Fruit fly (Drosophila melanogaster): ENCODE data around the gene rux.

rux gene

dm6 chrX:6050935-6051656, 13.5 kb upstream of the rux start:
- peak; percentile 35 for TF ChIP-seq CG17801 (GFP tag; optimal IDR thresholded peaks at IDR 0.05; ENCODE audit: partially characterized antibody)

dm6 chrX:6050282-6050934, 12.8 kb upstream of the rux start, which contains the start of gene CG5921:
TSS of gene CG5921 (plus strand) at chrX:6050828.
- TF ChIP-seq CG17801 (GFP tag; optimal IDR thresholded peaks at IDR 0.05; ENCODE audit: partially characterized antibody): no peak

DNA sequence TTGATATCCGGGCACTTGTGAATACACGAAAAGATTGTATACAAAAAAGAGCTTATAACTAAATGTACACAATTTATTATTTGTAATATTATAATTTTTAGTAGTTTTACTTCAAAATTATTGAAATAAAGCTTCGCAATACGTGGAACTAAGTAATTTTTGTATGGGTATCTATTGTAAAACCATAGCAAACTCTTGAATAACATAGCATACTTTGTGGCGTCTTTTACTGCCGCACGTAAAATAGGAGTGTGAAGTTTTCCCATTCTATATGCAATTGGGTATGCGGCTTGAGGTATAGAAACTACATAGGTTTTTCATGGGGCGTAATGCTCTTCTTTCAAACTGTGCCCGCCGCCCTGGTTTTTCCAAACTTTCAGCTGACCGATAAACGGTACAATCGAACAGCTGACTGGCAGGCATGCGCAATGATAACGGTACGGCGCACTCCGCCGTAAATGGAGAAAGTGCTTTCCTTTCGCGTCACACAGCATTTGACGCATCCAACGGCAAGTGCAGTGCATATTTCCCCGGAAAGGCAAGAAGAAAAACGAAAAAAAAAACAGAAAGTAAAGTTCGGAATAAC, 1.9 kb upstream of the rux start, which contains the start of gene CG5937:
CG5937 (plus strand) TSS at position 575 of the 586 bp plus-strand sequence.
- no peak for TF ChIP-seq CG17801 (GFP tag; optimal IDR thresholded peaks at IDR 0.05; ENCODE audit: partially characterized antibody)

dm6 chrX:6035359-6035758, 2.2 kb downstream of the rux start:
- TF ChIP-seq CG17801 (GFP tag; optimal IDR thresholded peaks at IDR 0.05; ENCODE audit: partially characterized antibody): no peak

DNA sequence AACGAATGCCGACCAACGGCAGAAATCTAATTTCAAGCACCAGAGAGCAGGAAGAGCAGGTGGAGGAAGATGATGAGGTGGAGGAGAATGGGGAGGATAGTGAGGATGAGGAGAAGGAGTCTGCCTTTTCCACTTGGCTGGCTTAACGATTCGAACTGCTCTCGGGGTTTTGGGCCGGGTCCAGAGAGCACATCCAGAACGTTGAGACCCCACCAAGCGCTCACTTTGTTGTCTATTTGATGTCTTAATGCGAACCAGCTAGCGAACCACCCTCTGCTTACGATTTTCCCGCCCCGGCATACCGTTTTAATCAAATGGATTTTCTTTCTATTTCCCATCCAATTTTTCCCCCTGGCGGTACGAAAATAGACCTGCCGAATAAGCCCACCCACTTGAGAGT, 2.9 kb downstream of the rux start:
- no peak for TF ChIP-seq CG17801 (GFP tag; optimal IDR thresholded peaks at IDR 0.05; ENCODE audit: partially characterized antibody)

DNA sequence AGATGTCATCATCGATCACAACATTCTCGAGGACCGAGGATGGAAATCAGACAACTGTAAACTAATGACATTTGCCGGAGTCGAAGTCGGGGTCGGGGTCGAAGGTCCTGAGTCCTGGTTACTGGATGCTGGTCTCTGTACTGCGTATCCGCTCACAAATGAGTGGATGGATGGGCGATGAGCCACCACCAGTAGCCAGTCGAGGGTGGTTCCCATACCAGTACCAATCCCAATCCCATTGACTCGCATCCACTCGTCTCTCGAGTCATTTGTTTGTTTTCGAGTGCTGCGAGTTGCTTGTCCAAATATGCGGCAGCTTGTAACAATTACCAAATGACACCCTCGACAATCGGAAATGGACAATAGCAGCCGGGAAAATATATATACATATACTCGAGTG, 4.8 kb downstream of the rux start:
- no peak for TF ChIP-seq CG17801 (GFP tag; optimal IDR thresholded peaks at IDR 0.05; ENCODE audit: partially characterized antibody)

DNA sequence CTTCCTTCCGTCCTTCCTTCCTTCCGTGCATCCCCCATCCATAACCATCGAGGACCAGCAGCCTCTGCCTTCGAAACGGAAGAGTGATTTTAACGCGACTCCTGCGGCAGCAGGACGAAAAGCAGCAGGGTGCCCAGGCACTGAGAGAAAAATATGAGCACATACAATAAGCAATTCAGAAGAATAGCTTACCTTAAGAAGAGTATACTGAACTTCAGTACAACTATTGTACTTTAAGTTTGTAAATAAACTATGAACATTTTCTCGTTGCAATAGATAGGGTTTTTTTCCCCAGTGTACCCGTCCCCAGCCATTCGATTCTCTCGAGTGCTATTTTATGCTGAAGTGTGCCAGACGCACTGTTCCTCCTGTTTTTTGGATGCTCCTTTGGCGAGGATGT, 5.9 kb downstream of the rux start:
- no peak for TF ChIP-seq CG17801 (GFP tag; optimal IDR thresholded peaks at IDR 0.05; ENCODE audit: partially characterized antibody)

dm6 chrX:6030593-6030992, 7.0 kb downstream of the rux start:
- no peak for TF ChIP-seq CG17801 (GFP tag; optimal IDR thresholded peaks at IDR 0.05; ENCODE audit: partially characterized antibody)

- no peak for TF ChIP-seq CG17801 (GFP tag; optimal IDR thresholded peaks at IDR 0.05; ENCODE audit: partially characterized antibody)
These were observed 7.6 kb downstream of the rux start for dm6 chrX:6030010-6030409.

DNA sequence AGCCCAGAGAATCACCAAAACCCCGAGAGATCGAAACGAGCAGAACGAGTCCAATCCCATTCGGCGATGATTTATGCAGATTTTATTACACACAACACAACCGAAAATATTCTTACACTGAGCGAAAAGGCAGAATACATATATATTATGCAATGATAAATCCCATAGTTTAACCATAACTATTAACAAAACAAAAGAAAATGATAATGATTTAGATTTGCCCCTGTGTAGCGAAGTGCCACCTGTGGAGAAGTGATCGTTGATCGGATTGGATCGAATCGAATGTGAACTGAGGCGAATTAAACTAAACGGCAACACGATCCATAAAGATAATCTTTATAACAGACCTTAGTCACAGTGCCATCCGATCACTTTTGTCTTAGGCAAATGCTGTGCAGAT, 8.6 kb downstream of the rux start:
- TF ChIP-seq CG17801 (GFP tag; optimal IDR thresholded peaks at IDR 0.05; ENCODE audit: partially characterized antibody): no peak

DNA sequence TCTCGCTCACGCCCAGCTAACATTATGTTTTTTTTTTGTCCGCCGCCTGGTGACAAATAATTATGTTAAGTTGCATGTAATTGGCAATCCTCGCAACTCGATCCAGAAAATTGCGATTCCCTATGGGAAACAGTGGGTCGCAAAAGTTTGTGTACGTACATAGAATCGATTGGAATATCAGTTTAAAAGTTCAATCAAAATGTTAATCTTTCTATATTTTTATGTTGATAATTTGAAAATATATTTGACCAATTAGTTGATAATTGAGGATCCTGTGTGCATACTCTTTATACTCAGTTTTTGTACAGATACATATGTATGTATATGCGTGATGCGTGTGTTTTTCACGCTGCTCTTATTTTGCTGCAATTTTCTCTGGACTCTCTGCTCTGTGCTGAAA, 9.8 kb downstream of the rux start:
- no peak for TF ChIP-seq CG17801 (GFP tag; optimal IDR thresholded peaks at IDR 0.05; ENCODE audit: partially characterized antibody)

dm6 chrX:6024638-6025037, 13.0 kb downstream of the rux start:
- TF ChIP-seq CG17801 (GFP tag; optimal IDR thresholded peaks at IDR 0.05; ENCODE audit: partially characterized antibody): no peak

DNA sequence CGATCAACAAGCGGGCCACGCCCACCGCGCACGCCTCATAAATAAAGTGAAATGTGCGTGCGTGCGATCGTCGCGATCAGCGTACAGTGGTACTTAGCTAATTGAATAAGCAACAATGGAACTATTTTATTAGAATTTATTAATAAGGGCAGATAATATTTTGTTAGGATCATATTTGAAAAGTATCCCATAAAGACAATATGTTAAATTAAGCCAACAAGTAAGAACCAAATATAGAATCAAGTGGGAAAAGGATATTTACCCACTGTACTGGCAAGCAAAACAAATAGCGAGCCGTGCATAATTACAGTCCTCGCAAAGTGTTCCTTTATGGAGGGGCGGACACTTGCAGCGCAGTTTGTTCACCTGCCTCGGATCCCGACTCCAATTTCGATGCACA, 15.5 kb downstream of the rux start:
- TF ChIP-seq CG17801 (GFP tag; optimal IDR thresholded peaks at IDR 0.05; ENCODE audit: partially characterized antibody): no peak

DNA sequence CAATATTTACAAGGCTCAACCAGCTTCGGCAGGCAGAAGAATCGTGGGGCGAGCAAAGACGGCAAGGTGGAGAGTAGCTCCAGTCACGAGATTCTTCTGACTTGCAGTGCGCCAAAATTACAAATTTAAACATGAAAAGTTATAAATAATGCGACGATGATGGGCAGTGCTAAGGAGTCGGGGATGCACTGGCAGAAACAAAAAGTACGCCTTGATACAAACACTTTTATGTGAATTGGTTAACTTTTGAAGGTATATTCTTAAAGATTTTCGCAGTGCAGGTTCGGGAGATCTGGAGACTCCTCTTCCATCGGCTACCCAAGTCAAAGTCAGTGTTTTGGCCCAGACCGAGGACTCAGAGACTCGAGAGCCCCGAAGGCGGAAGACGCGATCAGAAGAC, 16.2 kb downstream of the rux start:
- no peak for TF ChIP-seq CG17801 (GFP tag; optimal IDR thresholded peaks at IDR 0.05; ENCODE audit: partially characterized antibody)

DNA sequence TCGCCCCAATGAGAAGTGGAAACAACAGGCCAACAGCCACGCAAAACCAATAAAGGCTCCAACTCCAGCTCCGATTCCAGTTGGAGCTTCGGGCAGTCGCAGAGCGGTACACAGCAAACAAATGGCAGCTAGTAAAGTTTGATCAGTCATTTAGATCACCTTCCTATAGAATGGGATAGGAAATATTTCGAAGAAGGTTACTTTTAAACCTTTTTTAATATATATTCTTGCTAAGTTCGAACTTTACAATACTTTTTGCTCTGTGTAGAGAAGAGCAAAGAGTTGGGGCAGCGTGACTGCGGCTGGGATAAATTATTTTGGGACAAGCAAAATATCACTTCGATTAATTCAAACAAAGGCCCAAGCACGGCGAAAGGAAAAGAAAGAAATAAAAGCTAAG, 17.3 kb downstream of the rux start:
- TF ChIP-seq CG17801 (GFP tag; optimal IDR thresholded peaks at IDR 0.05; ENCODE audit: partially characterized antibody): no peak

dm6 chrX:6012976-6013684, 24.5 kb downstream of the rux start, which contains the start of gene mab-21:
TSS of gene mab-21 (minus strand) at chrX:6013181.
- TF ChIP-seq CG17801 (GFP tag; optimal IDR thresholded peaks at IDR 0.05; ENCODE audit: partially characterized antibody): no peak
